Worm (Caenorhabditis elegans): ENCODE measurements around the gene F46B6.9.

F46B6.9 gene

DNA sequence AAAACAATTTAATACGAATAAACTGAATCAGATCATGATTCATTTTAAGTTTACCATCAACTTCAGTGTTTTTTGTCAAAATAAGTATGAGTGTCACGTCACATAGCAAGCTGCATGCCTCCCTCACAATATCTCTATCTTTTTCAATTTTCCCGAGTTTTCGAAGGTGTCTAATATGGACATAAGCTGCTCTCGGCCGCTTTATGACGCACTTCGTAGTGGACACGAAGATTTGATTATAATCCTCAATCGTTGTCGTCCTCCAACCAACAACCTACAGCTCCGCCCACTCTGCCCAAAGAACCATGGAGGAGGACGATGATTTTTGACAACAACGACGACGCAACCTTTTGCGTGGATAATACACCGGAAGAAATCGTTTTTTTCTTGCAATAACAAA, 660 bp upstream of the F46B6.9 start:
- TF ChIP-seq unc-42 (tag; optimal IDR thresholded peaks at IDR 0.05) (peak; percentile 37), pros-1 (tag; optimal IDR thresholded peaks at IDR 0.05) (no peak)

DNA sequence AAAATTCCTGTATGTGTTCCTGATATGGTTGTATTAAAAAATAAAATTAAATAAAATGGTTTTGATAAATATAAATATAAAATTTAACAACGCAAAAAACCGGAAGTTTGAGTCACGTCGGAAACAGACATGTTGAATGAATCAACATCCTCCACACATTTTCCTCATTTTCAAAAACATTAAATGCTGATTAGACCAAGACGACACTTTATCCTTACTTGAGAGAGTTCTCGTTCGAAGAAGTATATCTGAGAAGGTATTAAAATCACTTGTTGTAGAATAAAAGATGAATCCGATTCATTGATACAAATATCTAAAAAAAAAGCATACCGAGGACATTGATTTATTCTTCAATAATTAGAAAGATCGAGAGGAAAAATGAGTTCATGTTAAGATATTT, 1.6 kb downstream of the F46B6.9 start:
- TF ChIP-seq pros-1 (tag; optimal IDR thresholded peaks at IDR 0.05) (no peak), madf-2 (tag; optimal IDR thresholded peaks at IDR 0.05) (no peak), ceh-9 (tag; optimal IDR thresholded peaks at IDR 0.05) (no peak), ceh-14 (tag; optimal IDR thresholded peaks at IDR 0.05) (no peak), elt-4 (tag; optimal IDR thresholded peaks at IDR 0.05) (no peak), nfya-1 (tag; optimal IDR thresholded peaks at IDR 0.05) (no peak), hlh-6 (tag; optimal IDR thresholded peaks at IDR 0.05) (no peak), fax-1 (tag; optimal IDR thresholded peaks at IDR 0.05) (no peak), ceh-30 (tag; optimal IDR thresholded peaks at IDR 0.05) (no peak), ceh-31 (tag; optimal IDR thresholded peaks at IDR 0.05) (no peak), ceh-45 (GFP tag; IDR thresholded peaks at IDR 0.05) (no peak)

DNA sequence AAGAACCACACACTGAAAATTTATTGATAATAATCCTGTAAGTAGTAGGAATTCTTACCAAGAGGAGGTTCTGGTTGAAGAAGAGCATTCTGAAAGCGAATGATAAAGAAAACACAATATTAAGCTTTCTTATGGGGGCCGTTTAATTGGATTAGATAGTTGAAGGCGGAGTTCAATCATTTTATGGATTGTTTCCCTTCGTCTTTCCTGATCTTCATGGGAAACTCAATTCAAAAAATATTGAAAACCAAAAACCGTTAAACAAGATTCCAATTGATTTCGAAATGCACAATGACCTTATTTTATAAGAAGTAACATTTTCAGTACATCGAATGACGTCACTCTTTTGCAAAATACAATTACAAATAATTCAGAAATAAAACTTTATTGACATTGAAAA, 2.4 kb downstream of the F46B6.9 start, which contains the start of gene F46B6.13:
TSS of gene F46B6.13 (minus strand) at position 101 of the 400 bp plus-strand sequence.
- TF ChIP-seq ceh-19 (GFP tag; optimal IDR thresholded peaks at IDR 0.05): no peak
- TF ChIP-seq Y22D7AL.16 (tag; optimal IDR thresholded peaks at IDR 0.05): no peak
- TF ChIP-seq ceh-22 (tag; optimal IDR thresholded peaks at IDR 0.05): no peak
- TF ChIP-seq hlh-30 (tag; optimal IDR thresholded peaks at IDR 0.05; ENCODE audit: insufficient read depth): no peak
- TF ChIP-seq unc-3 (GFP tag; conservative IDR thresholded peaks at IDR 0.05): no peak
- no peak for TF ChIP-seq unc-3 (tag; optimal IDR thresholded peaks at IDR 0.05)
- TF ChIP-seq pax-1 (tag; optimal IDR thresholded peaks at IDR 0.05): no peak
- TF ChIP-seq npax-4 (tag; optimal IDR thresholded peaks at IDR 0.05): no peak
- no peak for TF ChIP-seq unc-55 (GFP tag; optimal IDR thresholded peaks at IDR 0.05)
- no peak for TF ChIP-seq pha-2 (tag; optimal IDR thresholded peaks at IDR 0.05)
- no peak for TF ChIP-seq tbx-2 (tag; optimal IDR thresholded peaks at IDR 0.05)
- TF ChIP-seq K09A11.1 (tag; optimal IDR thresholded peaks at IDR 0.05; ENCODE audit: insufficient read depth): no peak
- TF ChIP-seq ztf-16 (tag; optimal IDR thresholded peaks at IDR 0.05): no peak
- TF ChIP-seq dve-1 (tag; optimal IDR thresholded peaks at IDR 0.05): no peak
- no peak for TF ChIP-seq ref-2 (tag; optimal IDR thresholded peaks at IDR 0.05)
- no peak for TF ChIP-seq pha-4 (tag; optimal IDR thresholded peaks at IDR 0.05)
- TF ChIP-seq ceh-18 (tag; optimal IDR thresholded peaks at IDR 0.05): no peak
- no peak for TF ChIP-seq zip-5 (tag; optimal IDR thresholded peaks at IDR 0.05)
- TF ChIP-seq elt-2 (tag; optimal IDR thresholded peaks at IDR 0.05): no peak
- no peak for TF ChIP-seq hlh-13 (GFP tag; optimal IDR thresholded peaks at IDR 0.05)

DNA sequence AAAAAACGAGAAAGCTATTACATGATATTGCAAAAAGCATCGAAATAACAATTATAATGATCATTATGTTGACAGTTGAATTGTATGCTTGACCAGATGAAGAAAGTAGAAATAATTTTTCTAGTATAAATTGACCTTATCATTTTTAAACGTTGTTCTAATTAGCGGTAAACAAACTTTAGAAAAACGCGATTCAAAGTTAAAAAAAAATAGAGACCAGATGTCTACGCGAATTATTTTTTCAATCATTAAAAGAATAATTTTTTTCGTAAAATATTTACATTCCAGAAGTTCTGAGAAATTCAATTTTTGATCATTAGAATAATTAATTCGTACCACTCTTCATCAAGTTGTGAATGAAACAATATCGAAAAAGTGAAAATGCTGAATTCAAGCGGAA, 5.3 kb downstream of the F46B6.9 start, which contains the start of gene F46B6.10:
TSS of gene F46B6.10 (minus strand) at position 101 of the 400 bp plus-strand sequence.
- no peak for TF ChIP-seq fax-1 (tag; optimal IDR thresholded peaks at IDR 0.05)
- TF ChIP-seq tbx-2 (tag; optimal IDR thresholded peaks at IDR 0.05): no peak
- TF ChIP-seq dmd-4 (tag; optimal IDR thresholded peaks at IDR 0.05; ENCODE audit: borderline replicate concordance): no peak
- TF ChIP-seq ttx-3 (tag; optimal IDR thresholded peaks at IDR 0.05): no peak
- no peak for TF ChIP-seq hlh-15 (tag; optimal IDR thresholded peaks at IDR 0.05)
- no peak for TF ChIP-seq ahr-1 (tag; optimal IDR thresholded peaks at IDR 0.05)
- TF ChIP-seq pros-1 (tag; optimal IDR thresholded peaks at IDR 0.05): no peak
- no peak for TF ChIP-seq hlh-30 (tag; optimal IDR thresholded peaks at IDR 0.05; ENCODE audit: insufficient read depth)
- TF ChIP-seq ama-1 (optimal IDR thresholded peaks at IDR 0.05): no peak
- TF ChIP-seq ref-2 (tag; optimal IDR thresholded peaks at IDR 0.05): no peak
- TF ChIP-seq ztf-16 (tag; optimal IDR thresholded peaks at IDR 0.05): no peak
- no peak for TF ChIP-seq elt-4 (tag; optimal IDR thresholded peaks at IDR 0.05)
- no peak for TF ChIP-seq pat-9 (tag; optimal IDR thresholded peaks at IDR 0.05)
- TF ChIP-seq T23F11.4 (GFP tag; optimal IDR thresholded peaks at IDR 0.05): no peak
